Fruit fly (Drosophila melanogaster): ENCODE measurements around the gene CG11162.
A peak's percentile ranks its signal among the peaks of the same experiment; 100 is the strongest.

Gene CG11162

dm6 chrX:13679565-13679964 lies 2.9 kb downstream of the CG11162 start (continued):
- TF ChIP-seq yki (optimal IDR thresholded peaks at IDR 0.05) (no peak), CG17328 (GFP tag; IDR thresholded peaks at IDR 0.05) (0 out of 2 replicates have a peak, but pooled peaks have one; percentile 7), dati (GFP tag; IDR thresholded peaks at IDR 0.05) (no peak), Ets97D (GFP tag; optimal IDR thresholded peaks at IDR 0.05) (no peak), Dek (tag; optimal IDR thresholded peaks at IDR 0.05) (no peak), CG30403 (GFP tag; optimal IDR thresholded peaks at IDR 0.05) (peak; percentile 2), pan (optimal IDR thresholded peaks at IDR 0.05) (no peak), pan (GFP tag; optimal IDR thresholded peaks at IDR 0.05 in 1 of 2, IDR thresholded peaks at IDR 0.05 in 1 of 2) (no peak), Dll (GFP tag; IDR thresholded peaks at IDR 0.05; ENCODE audit: partially characterized antibody) (no peak), CG5245 (GFP tag; optimal IDR thresholded peaks at IDR 0.05) (no peak), CG17612 (GFP tag; IDR thresholded peaks at IDR 0.05) (no peak), cato (GFP tag; optimal IDR thresholded peaks at IDR 0.05; ENCODE audit: borderline replicate concordance) (no peak), Deaf1 (tag; optimal IDR thresholded peaks at IDR 0.05) (no peak), amos (GFP tag; IDR thresholded peaks at IDR 0.05; ENCODE audit: partially characterized antibody) (no peak), CG10147 (GFP tag; optimal IDR thresholded peaks at IDR 0.05) (no peak), CG6813 (GFP tag; optimal IDR thresholded peaks at IDR 0.05) (no peak), CG6254 (GFP tag; optimal IDR thresholded peaks at IDR 0.05) (no peak), CG17802 (tag; optimal IDR thresholded peaks at IDR 0.05) (no peak), Kr (GFP tag; optimal IDR thresholded peaks at IDR 0.05) (no peak), jigr1 (GFP tag; IDR thresholded peaks at IDR 0.05) (no peak), Side (GFP tag; optimal IDR thresholded peaks at IDR 0.05) (no peak), CG32532 (GFP tag; IDR thresholded peaks at IDR 0.05) (no peak), Ptx1 (GFP tag; IDR thresholded peaks at IDR 0.05) (peak; percentile 12; the same call in 1 of the 2 replicates), Oli (tag; optimal IDR thresholded peaks at IDR 0.05) (peak; percentile 18), Sox100B (GFP tag; optimal IDR thresholded peaks at IDR 0.05) (peak; percentile 40), CG3726 (GFP tag; IDR thresholded peaks at IDR 0.05) (no peak), Tbp (GFP tag; optimal IDR thresholded peaks at IDR 0.05) (no peak), abd-A (tag; optimal IDR thresholded peaks at IDR 0.05) (no peak), Dip2 (GFP tag; IDR thresholded peaks at IDR 0.05) (no peak), CG10543 (GFP tag; optimal IDR thresholded peaks at IDR 0.05) (no peak), CG34224 (GFP tag; IDR thresholded peaks at IDR 0.05; ENCODE audit: partially characterized antibody) (no peak), B-H2 (GFP tag; optimal IDR thresholded peaks at IDR 0.05) (no peak), zf30C (GFP tag; optimal IDR thresholded peaks at IDR 0.05) (peak; percentile 65), B-H1 (GFP tag; IDR thresholded peaks at IDR 0.05) (no peak), btn (GFP tag; optimal IDR thresholded peaks at IDR 0.05) (no peak), Dbx (GFP tag; IDR thresholded peaks at IDR 0.05) (no peak), fd64A (GFP tag; optimal IDR thresholded peaks at IDR 0.05) (no peak), sob (GFP tag; IDR thresholded peaks at IDR 0.05) (no peak), ewg (GFP tag; optimal IDR thresholded peaks at IDR 0.05) (no peak), dimm (GFP tag; IDR thresholded peaks at IDR 0.05) (no peak), ham (GFP tag; IDR thresholded peaks at IDR 0.05) (no peak), CG16863 (GFP tag; optimal IDR thresholded peaks at IDR 0.05) (no peak), croc (GFP tag; conservative IDR thresholded peaks at IDR 0.05) (no peak), Scr (GFP tag; IDR thresholded peaks at IDR 0.05; ENCODE audit: partially characterized antibody) (no peak), CG8924 (tag; optimal IDR thresholded peaks at IDR 0.05) (no peak), CG7556 (GFP tag; optimal IDR thresholded peaks at IDR 0.05) (peak; percentile 35), odd (GFP tag; optimal IDR thresholded peaks at IDR 0.05) (no peak), pum (GFP tag; optimal IDR thresholded peaks at IDR 0.05) (no peak), CG7963 (GFP tag; IDR thresholded peaks at IDR 0.05; ENCODE audit: partially characterized antibody) (no peak), CoRest (tag; optimal IDR thresholded peaks at IDR 0.05) (peak; percentile 29), grau (tag; optimal IDR thresholded peaks at IDR 0.05) (peak; percentile 28), bab2 (GFP tag; optimal IDR thresholded peaks at IDR 0.05) (no peak)
